Worm (Caenorhabditis elegans): ENCODE results near the gene ZC477.2.

DNA sequence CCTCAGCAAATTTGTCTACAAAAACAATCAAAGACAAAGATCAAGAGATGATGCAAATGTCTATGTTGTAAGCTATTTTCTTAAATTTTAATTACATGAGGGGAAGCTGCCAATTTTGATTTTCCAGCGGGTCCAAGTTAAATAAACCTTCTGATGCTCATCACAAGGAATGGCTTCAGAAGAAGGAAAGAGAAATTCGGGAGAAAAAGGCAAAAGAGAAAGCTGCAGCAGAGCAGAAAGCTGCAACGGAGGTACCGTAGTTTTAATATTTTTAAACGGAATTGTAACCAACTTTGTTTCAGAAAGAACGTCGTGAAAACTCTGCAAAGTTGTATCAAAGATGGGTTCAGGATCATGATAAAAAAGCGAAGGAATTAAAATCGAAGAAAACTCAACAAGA lies 50.2 kb downstream of the ZC477.2 start:
- TF ChIP-seq ama-1 (optimal IDR thresholded peaks at IDR 0.05) (no peak), F13C5.2 (tag; optimal IDR thresholded peaks at IDR 0.05) (no peak), hmg-4 (GFP tag; optimal IDR thresholded peaks at IDR 0.05) (no peak), aly-1 (tag; optimal IDR thresholded peaks at IDR 0.05) (no peak), scrt-1 (GFP tag; IDR thresholded peaks at IDR 0.05) (no peak), hmbx-1 (tag; optimal IDR thresholded peaks at IDR 0.05) (no peak), ets-7 (tag; optimal IDR thresholded peaks at IDR 0.05) (no peak), tbx-11 (GFP tag; IDR thresholded peaks at IDR 0.05) (no peak)

All from whole organism, early embryonic.